Worm (Caenorhabditis elegans): ENCODE results near the gene F18G5.1.

DNA sequence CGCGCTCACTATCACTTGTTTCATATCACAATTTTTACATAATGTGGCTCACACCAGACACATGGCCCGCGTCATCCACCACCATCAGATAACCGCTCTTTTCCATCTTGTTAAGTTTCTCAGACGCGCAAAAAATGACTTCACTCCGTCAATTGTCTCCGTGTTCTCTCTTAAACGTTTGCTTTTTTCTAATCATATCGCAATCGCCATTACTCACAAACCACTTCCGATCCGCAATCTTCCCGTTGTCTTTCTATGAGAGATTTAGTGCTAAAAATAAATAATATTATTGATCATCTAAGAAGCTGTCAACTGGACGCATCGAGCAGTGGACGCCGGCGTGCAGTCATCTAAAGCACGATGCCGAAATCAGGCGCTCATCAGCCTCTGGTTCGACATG lies 43.8 kb downstream of the F18G5.1 start, which contains the start of gene tmc-2:
- no peak for TF ChIP-seq tbx-2 (tag; optimal IDR thresholded peaks at IDR 0.05)
- TF ChIP-seq pqm-1 (tag; optimal IDR thresholded peaks at IDR 0.05): no peak
- TF ChIP-seq nhr-77 (tag; optimal IDR thresholded peaks at IDR 0.05): no peak
- no peak for TF ChIP-seq fkh-10 (GFP tag; optimal IDR thresholded peaks at IDR 0.05)
- TF ChIP-seq ztf-11 (tag; optimal IDR thresholded peaks at IDR 0.05): no peak
- no peak for TF ChIP-seq irx-1 (tag; optimal IDR thresholded peaks at IDR 0.05)
- no peak for TF ChIP-seq nhr-11 (tag; optimal IDR thresholded peaks at IDR 0.05)
- TF ChIP-seq unc-130 (tag; optimal IDR thresholded peaks at IDR 0.05): no peak
- TF ChIP-seq lin-39 (tag; optimal IDR thresholded peaks at IDR 0.05): no peak
- no peak for TF ChIP-seq egl-27 (tag; optimal IDR thresholded peaks at IDR 0.05)
- TF ChIP-seq unc-62 (GFP tag; optimal IDR thresholded peaks at IDR 0.05): no peak
- TF ChIP-seq mdl-1 (tag; optimal IDR thresholded peaks at IDR 0.05): no peak
- TF ChIP-seq jun-1 (tag; optimal IDR thresholded peaks at IDR 0.05): no peak

Measured in whole organism, L1 larva.